Fruit fly (Drosophila melanogaster): ENCODE data around the gene Esp.

Gene Esp

dm6 chr3R:24809576-24810279, 32.0 kb upstream of the Esp start (continued):
- TF ChIP-seq Adf1 (GFP tag; IDR thresholded peaks at IDR 0.05), result no peak
- TF ChIP-seq run (tag; optimal IDR thresholded peaks at IDR 0.05), result peak; percentile 52
- TF ChIP-seq CG2712 (tag; optimal IDR thresholded peaks at IDR 0.05), result peak; percentile 19
- TF ChIP-seq Eip74EF (GFP tag; optimal IDR thresholded peaks at IDR 0.05), result peak in 1 of 2 experiments; percentile 28
- TF ChIP-seq CG15011 (GFP tag; optimal IDR thresholded peaks at IDR 0.05), result peak; percentile 59
- no peak for TF ChIP-seq CG32772 (GFP tag; IDR thresholded peaks at IDR 0.05)
- no peak for TF ChIP-seq D (optimal IDR thresholded peaks at IDR 0.05)
- peak; percentile 39 for TF ChIP-seq D (GFP tag; optimal IDR thresholded peaks at IDR 0.05)
- peak; percentile 61 for TF ChIP-seq fd3F (GFP tag; optimal IDR thresholded peaks at IDR 0.05)
- no peak for TF ChIP-seq CG16815 (GFP tag; optimal IDR thresholded peaks at IDR 0.05)
- TF ChIP-seq CG10431 (GFP tag; optimal IDR thresholded peaks at IDR 0.05), result peak; percentile 44
- TF ChIP-seq zf30C (GFP tag; optimal IDR thresholded peaks at IDR 0.05), result no peak
- peak; percentile 72 for TF ChIP-seq Fer1 (GFP tag; optimal IDR thresholded peaks at IDR 0.05)
- TF ChIP-seq hkb (optimal IDR thresholded peaks at IDR 0.05), result no peak
- TF ChIP-seq hkb (GFP tag; IDR thresholded peaks at IDR 0.05), result peak; percentile 33; the same call in 1 of the 2 replicates
- peak; percentile 54 for TF ChIP-seq MTF-1 (GFP tag; optimal IDR thresholded peaks at IDR 0.05; ENCODE audit: borderline replicate concordance)
- TF ChIP-seq CG7987 (GFP tag; optimal IDR thresholded peaks at IDR 0.05), result peak; percentile 71
- no peak for TF ChIP-seq CG11696 (GFP tag; IDR thresholded peaks at IDR 0.05)
- TF ChIP-seq dmrt11E (tag; optimal IDR thresholded peaks at IDR 0.05), result peak; percentile 12
- no peak for TF ChIP-seq NfI (GFP tag; optimal IDR thresholded peaks at IDR 0.05)
- peak; percentile 67 for TF ChIP-seq HHEX (GFP tag; optimal IDR thresholded peaks at IDR 0.05)
- TF ChIP-seq CG14710 (tag; optimal IDR thresholded peaks at IDR 0.05), result peak; percentile 57
- peak; percentile 75 for TF ChIP-seq wek (GFP tag; optimal IDR thresholded peaks at IDR 0.05)
- no peak for TF ChIP-seq Xbp1 (GFP tag; optimal IDR thresholded peaks at IDR 0.05)
- TF ChIP-seq nerfin-1 (tag; optimal IDR thresholded peaks at IDR 0.05), result peak; percentile 52
- TF ChIP-seq CG3407 (GFP tag; optimal IDR thresholded peaks at IDR 0.05), result peak; percentile 60
- no peak for TF ChIP-seq Mad (GFP tag; optimal IDR thresholded peaks at IDR 0.05)
- peak; percentile 74 for TF ChIP-seq CG1233 (GFP tag; optimal IDR thresholded peaks at IDR 0.05)
- TF ChIP-seq CG7786 (GFP tag; optimal IDR thresholded peaks at IDR 0.05), result no peak
- TF ChIP-seq CG6854 (GFP tag; optimal IDR thresholded peaks at IDR 0.05), result peak; percentile 48
- peak; percentile 59 for TF ChIP-seq CG12071 (GFP tag; optimal IDR thresholded peaks at IDR 0.05)
- TF ChIP-seq ham (GFP tag; IDR thresholded peaks at IDR 0.05), result no peak
- peak; percentile 30 for TF ChIP-seq trem (tag; optimal IDR thresholded peaks at IDR 0.05)
- peak; percentile 35 for TF ChIP-seq Nf-YB (GFP tag; optimal IDR thresholded peaks at IDR 0.05)
- TF ChIP-seq HLH4C (GFP tag; IDR thresholded peaks at IDR 0.05; ENCODE audit: partially characterized antibody), result no peak
- TF ChIP-seq CG12659 (GFP tag; optimal IDR thresholded peaks at IDR 0.05), result peak; percentile 38
- peak; percentile 54 for TF ChIP-seq CG15696 (tag; optimal IDR thresholded peaks at IDR 0.05)
- peak; percentile 17 for TF ChIP-seq gro (GFP tag; optimal IDR thresholded peaks at IDR 0.05)
- no peak for TF ChIP-seq Ets97D (GFP tag; optimal IDR thresholded peaks at IDR 0.05)
- TF ChIP-seq dati (GFP tag; IDR thresholded peaks at IDR 0.05), result no peak
- no peak for TF ChIP-seq CG18262 (tag; optimal IDR thresholded peaks at IDR 0.05)
- TF ChIP-seq CG8359 (GFP tag; optimal IDR thresholded peaks at IDR 0.05; ENCODE audit: borderline replicate concordance), result peak; percentile 54
- TF ChIP-seq gce (GFP tag; IDR thresholded peaks at IDR 0.05), result no peak
- no peak for TF ChIP-seq Hsf (GFP tag; optimal IDR thresholded peaks at IDR 0.05)
- peak; percentile 39 for TF ChIP-seq CG1529 (GFP tag; optimal IDR thresholded peaks at IDR 0.05)
- TF ChIP-seq CG31441 (GFP tag; IDR thresholded peaks at IDR 0.05), result no peak
- TF ChIP-seq CG3281 (GFP tag; optimal IDR thresholded peaks at IDR 0.05), result peak; percentile 74
- TF ChIP-seq CG14860 (GFP tag; IDR thresholded peaks at IDR 0.05; ENCODE audit: partially characterized antibody), result no peak
- TF ChIP-seq CG8281 (tag; optimal IDR thresholded peaks at IDR 0.05), result peak; percentile 50
